Worm (Caenorhabditis elegans): Measurements from ENCODE around the gene F49E8.8.

Gene F49E8.8

DNA sequence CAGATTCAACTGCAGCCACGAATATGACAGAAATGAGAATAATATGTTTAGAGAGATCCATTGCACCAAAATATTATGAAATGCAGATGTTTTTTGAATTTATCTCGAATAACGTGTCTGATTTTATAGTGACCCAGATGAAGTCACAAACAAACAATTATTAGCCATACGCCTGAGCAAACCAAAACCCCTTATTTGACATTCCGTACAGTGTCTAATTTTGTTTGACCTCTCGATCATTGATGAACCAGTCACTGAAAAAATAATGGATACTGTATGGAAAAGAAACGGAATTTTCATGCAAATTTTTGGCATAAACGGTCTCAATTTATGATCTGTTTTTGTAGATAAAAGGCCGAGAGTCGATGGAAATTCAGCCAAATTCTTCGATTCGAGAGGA is 40.3 kb upstream of the F49E8.8 start, which contains the start of the genes R05G6.9 and R05G6.3:
Gene R05G6.9 (minus strand): TSS at position 101 of the 400 bp plus-strand sequence.
Gene R05G6.3 (plus strand): TSS at position 386 of the 400 bp plus-strand sequence.
- TF ChIP-seq aly-1 (tag; optimal IDR thresholded peaks at IDR 0.05) (no peak), ceh-13 (GFP tag; optimal IDR thresholded peaks at IDR 0.05) (no peak), B0310.2 (tag; optimal IDR thresholded peaks at IDR 0.05) (no peak), hmg-4 (GFP tag; optimal IDR thresholded peaks at IDR 0.05) (no peak), hnd-1 (tag; optimal IDR thresholded peaks at IDR 0.05) (no peak), pes-1 (GFP tag; IDR thresholded peaks at IDR 0.05) (no peak), sea-1 (GFP tag; conservative IDR thresholded peaks at IDR 0.05) (no peak), F13C5.2 (tag; optimal IDR thresholded peaks at IDR 0.05) (no peak), tbx-37 (GFP tag; conservative IDR thresholded peaks at IDR 0.05) (no peak), tbx-11 (GFP tag; IDR thresholded peaks at IDR 0.05) (no peak), ama-1 (optimal IDR thresholded peaks at IDR 0.05) (no peak), hmbx-1 (tag; optimal IDR thresholded peaks at IDR 0.05) (no peak), scrt-1 (GFP tag; IDR thresholded peaks at IDR 0.05) (no peak), flt-1 (GFP tag; IDR thresholded peaks at IDR 0.05) (no peak), ceh-36 (tag; optimal IDR thresholded peaks at IDR 0.05) (no peak), ets-7 (tag; optimal IDR thresholded peaks at IDR 0.05) (no peak)

DNA sequence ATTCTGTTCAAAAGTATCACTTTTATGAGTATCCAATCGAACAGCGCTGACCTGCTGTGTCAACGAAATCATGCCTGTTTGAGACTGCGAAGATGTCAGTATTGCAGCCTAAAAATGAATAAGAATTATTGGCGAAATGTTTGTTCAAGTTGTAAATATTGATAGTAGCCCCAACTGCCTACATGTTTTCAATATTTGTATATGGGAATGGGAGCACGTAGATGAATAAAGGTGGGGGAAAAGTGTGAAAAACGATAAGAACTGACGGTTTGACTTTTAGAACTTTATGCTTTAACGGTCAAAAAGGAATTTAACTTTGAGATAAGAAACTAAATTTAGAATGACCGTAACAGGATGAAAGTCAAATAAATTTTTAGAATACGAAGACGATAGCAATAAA is 36.2 kb upstream of the F49E8.8 start:
- TF ChIP-seq scrt-1 (GFP tag; IDR thresholded peaks at IDR 0.05), result no peak
- TF ChIP-seq hnd-1 (tag; optimal IDR thresholded peaks at IDR 0.05), result no peak

DNA sequence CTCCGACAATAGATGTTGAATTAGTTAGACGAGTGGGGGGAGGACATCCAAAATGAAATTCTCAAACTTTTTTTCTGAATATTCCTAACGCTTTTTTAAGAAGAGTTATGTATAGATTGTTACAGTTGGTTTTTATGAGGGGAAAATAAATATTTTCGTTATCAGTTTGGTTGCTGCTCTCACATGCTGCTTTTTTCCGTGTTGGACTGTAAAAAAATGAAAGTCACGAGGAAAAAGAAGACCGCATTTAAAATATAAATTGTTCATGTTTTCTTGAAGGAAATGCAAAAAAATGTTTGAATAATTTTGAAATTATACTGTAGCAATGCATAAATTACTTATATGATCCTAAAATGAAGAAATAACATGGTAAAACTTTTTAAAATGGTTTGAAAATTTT is 35.6 kb upstream of the F49E8.8 start:
- TF ChIP-seq ama-1 (optimal IDR thresholded peaks at IDR 0.05), result no peak
- TF ChIP-seq hmg-4 (GFP tag; optimal IDR thresholded peaks at IDR 0.05), result no peak
- no peak for TF ChIP-seq ceh-13 (GFP tag; optimal IDR thresholded peaks at IDR 0.05)
- no peak for TF ChIP-seq sea-1 (GFP tag; conservative IDR thresholded peaks at IDR 0.05)
- TF ChIP-seq F13C5.2 (tag; optimal IDR thresholded peaks at IDR 0.05), result no peak
- no peak for TF ChIP-seq aly-1 (tag; optimal IDR thresholded peaks at IDR 0.05)
- TF ChIP-seq B0310.2 (tag; optimal IDR thresholded peaks at IDR 0.05), result no peak
- TF ChIP-seq tbx-11 (GFP tag; IDR thresholded peaks at IDR 0.05), result no peak
- TF ChIP-seq hmbx-1 (tag; optimal IDR thresholded peaks at IDR 0.05), result no peak
- TF ChIP-seq ceh-36 (tag; optimal IDR thresholded peaks at IDR 0.05), result no peak
- no peak for TF ChIP-seq pes-1 (GFP tag; IDR thresholded peaks at IDR 0.05)

DNA sequence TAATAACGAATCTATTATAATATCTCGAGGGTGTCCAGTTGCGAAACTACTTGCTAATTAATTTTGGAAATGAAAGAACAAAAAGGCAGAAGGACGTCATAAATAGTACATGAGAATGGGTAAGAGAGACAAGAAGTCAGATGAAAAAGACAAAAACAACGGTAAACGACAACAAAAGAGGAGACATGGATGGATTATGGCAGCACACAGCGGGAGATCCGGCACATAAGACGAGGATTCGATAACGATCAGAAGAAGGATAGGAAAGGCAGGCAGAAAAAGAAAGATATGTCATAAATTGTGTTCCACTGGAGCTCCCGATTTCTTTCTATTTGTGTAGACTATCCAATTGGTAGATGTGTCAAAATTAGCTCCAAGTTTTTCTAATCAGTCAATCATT is 34.8 kb upstream of the F49E8.8 start:
- TF ChIP-seq tbx-37 (GFP tag; conservative IDR thresholded peaks at IDR 0.05) (no peak), aly-1 (tag; optimal IDR thresholded peaks at IDR 0.05) (no peak), sea-1 (GFP tag; conservative IDR thresholded peaks at IDR 0.05) (no peak)

DNA sequence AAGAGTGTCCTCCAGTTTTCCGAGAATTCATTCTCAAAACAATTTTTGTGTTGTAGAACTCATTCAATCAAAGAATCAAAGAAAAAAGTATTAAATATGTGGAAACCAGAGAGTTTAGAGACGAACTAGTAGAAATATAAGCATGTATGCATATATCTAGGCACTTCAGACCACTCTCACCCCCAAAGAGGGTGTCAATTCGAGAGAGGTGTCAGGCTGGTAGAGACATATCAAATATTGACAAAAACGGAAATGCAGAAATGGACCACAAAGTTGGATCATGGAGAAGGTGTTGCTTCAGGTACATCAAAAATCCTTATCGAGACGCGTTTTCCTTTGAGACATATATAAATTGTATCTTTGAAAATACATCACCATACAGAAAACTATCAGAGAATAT is 32.7 kb upstream of the F49E8.8 start:
- TF ChIP-seq scrt-1 (GFP tag; IDR thresholded peaks at IDR 0.05) (no peak), tra-4 (tag; optimal IDR thresholded peaks at IDR 0.05) (no peak), hmbx-1 (tag; optimal IDR thresholded peaks at IDR 0.05) (no peak), ceh-36 (tag; optimal IDR thresholded peaks at IDR 0.05) (no peak), tbx-37 (GFP tag; conservative IDR thresholded peaks at IDR 0.05) (no peak), hmg-4 (GFP tag; optimal IDR thresholded peaks at IDR 0.05) (no peak), flt-1 (GFP tag; IDR thresholded peaks at IDR 0.05) (no peak), B0310.2 (tag; optimal IDR thresholded peaks at IDR 0.05) (no peak), F13C5.2 (tag; optimal IDR thresholded peaks at IDR 0.05) (no peak), hnd-1 (tag; optimal IDR thresholded peaks at IDR 0.05) (no peak), ama-1 (optimal IDR thresholded peaks at IDR 0.05) (no peak), tbx-11 (GFP tag; IDR thresholded peaks at IDR 0.05) (no peak), pes-1 (GFP tag; IDR thresholded peaks at IDR 0.05) (no peak)

DNA sequence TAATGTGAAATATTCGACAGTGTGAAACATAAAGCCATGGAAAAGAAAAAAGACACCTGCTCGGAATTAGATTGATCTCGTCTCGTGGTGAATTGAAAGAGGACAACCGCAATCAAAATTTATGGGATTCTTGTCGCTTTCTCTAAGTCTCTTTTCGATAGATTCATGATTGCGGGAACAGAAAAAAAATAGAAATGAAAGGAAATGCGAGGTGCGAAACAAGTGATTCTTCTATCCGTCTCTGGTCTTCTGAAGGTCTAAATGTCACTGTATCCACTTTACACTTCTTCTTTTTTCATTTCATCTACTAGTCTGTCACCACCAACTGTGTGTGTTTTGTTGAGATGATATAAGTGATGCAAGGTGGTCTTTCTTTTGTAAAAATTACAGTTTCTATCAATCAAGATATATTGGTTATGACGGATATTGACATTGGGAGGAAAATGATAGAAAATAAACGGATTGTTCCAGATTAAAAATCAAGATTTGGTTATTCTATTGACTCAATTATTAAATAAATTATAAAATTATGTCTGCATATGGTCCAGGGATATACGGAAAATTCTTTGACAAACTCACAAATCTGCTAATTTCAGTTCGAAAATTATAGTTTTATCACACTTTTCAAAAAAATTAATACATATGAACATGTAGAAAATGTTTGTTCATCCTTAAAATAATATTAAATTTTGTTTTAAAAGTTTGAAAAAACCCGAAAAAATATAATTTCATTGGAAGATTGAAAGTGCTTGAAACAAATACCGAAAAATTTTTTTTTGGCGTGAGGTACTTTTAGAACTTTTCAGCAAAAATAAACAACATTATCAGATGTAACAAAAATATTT is 26.0 kb upstream of the F49E8.8 start:
- TF ChIP-seq hmg-4 (GFP tag; optimal IDR thresholded peaks at IDR 0.05), result no peak
- no peak for TF ChIP-seq tbx-37 (GFP tag; conservative IDR thresholded peaks at IDR 0.05)
- TF ChIP-seq tbx-11 (GFP tag; IDR thresholded peaks at IDR 0.05), result no peak
- TF ChIP-seq ama-1 (optimal IDR thresholded peaks at IDR 0.05), result no peak
- no peak for TF ChIP-seq pes-1 (GFP tag; IDR thresholded peaks at IDR 0.05)

DNA sequence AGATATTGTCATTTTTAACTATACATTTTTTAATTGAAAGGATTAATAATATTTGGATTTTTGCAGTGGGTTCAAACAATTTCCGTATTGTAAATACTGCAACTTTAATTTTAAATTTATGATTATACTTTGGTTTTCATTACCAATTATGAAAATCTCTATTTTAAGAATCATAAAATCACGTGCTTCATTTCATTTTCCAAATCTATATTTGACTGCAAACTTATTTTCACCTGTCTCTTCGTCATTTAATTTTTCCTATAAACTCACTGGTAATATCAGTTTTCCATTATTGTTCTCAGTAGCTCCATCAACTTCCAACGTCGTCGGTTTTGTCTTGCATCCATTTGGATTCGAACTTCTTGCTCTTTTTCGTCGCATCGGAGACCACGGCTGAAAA is 24.1 kb upstream of the F49E8.8 start, which contains the start of gene R05G6.1:
Gene R05G6.1 (plus strand): TSS at position 301 of the 400 bp plus-strand sequence.
- TF ChIP-seq tbx-37 (GFP tag; conservative IDR thresholded peaks at IDR 0.05) (no peak), scrt-1 (GFP tag; IDR thresholded peaks at IDR 0.05) (no peak), tra-4 (tag; optimal IDR thresholded peaks at IDR 0.05) (no peak), flt-1 (GFP tag; IDR thresholded peaks at IDR 0.05) (no peak), hmg-4 (GFP tag; optimal IDR thresholded peaks at IDR 0.05) (no peak), ets-7 (tag; optimal IDR thresholded peaks at IDR 0.05) (no peak), B0310.2 (tag; optimal IDR thresholded peaks at IDR 0.05) (no peak), sea-1 (GFP tag; conservative IDR thresholded peaks at IDR 0.05) (no peak), hnd-1 (tag; optimal IDR thresholded peaks at IDR 0.05) (no peak), ceh-36 (tag; optimal IDR thresholded peaks at IDR 0.05) (no peak), aly-1 (tag; optimal IDR thresholded peaks at IDR 0.05) (no peak), ceh-13 (GFP tag; optimal IDR thresholded peaks at IDR 0.05) (no peak), tbx-11 (GFP tag; IDR thresholded peaks at IDR 0.05) (no peak), pes-1 (GFP tag; IDR thresholded peaks at IDR 0.05) (no peak), ama-1 (optimal IDR thresholded peaks at IDR 0.05) (no peak), F13C5.2 (tag; optimal IDR thresholded peaks at IDR 0.05) (no peak)

DNA sequence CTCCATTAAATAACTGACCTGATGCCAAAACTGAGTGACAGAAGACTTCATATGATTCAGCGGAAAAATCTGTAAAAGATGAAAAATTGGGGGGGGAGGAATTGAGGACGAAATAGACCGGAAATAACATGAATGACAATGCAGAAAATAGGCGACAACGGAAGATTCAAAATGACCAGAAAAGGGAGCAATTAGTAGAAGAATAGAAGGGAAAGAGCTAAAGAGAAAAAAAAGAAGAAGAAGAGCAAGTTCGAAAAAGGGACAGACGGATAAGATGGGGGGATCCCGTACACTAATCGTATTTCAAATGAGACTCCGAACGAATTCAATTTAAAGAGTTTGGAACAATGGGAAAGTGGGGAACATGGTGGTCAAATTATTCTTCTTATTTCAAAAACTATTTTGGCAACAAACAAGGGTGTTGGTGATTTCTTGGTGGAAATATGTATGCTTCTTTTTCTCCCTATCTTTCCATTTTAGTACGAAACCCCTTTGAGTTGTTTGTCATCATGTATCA is 13.9 kb upstream of the F49E8.8 start, which contains the start of gene R05G6.10:
Gene R05G6.10 (minus strand): TSS at position 51 of the 517 bp plus-strand sequence.
- TF ChIP-seq ceh-13 (GFP tag; optimal IDR thresholded peaks at IDR 0.05), result no peak
- TF ChIP-seq hmg-4 (GFP tag; optimal IDR thresholded peaks at IDR 0.05), result no peak
- TF ChIP-seq tbx-37 (GFP tag; conservative IDR thresholded peaks at IDR 0.05), result no peak
- no peak for TF ChIP-seq aly-1 (tag; optimal IDR thresholded peaks at IDR 0.05)
- no peak for TF ChIP-seq F13C5.2 (tag; optimal IDR thresholded peaks at IDR 0.05)
- no peak for TF ChIP-seq tra-4 (tag; optimal IDR thresholded peaks at IDR 0.05)
- no peak for TF ChIP-seq hnd-1 (tag; optimal IDR thresholded peaks at IDR 0.05)
- no peak for TF ChIP-seq sea-1 (GFP tag; conservative IDR thresholded peaks at IDR 0.05)
- no peak for TF ChIP-seq flt-1 (GFP tag; IDR thresholded peaks at IDR 0.05)
- no peak for TF ChIP-seq ets-7 (tag; optimal IDR thresholded peaks at IDR 0.05)
- no peak for TF ChIP-seq scrt-1 (GFP tag; IDR thresholded peaks at IDR 0.05)
- TF ChIP-seq ceh-36 (tag; optimal IDR thresholded peaks at IDR 0.05), result no peak
- no peak for TF ChIP-seq ama-1 (optimal IDR thresholded peaks at IDR 0.05)
- no peak for TF ChIP-seq B0310.2 (tag; optimal IDR thresholded peaks at IDR 0.05)
- no peak for TF ChIP-seq tbx-11 (GFP tag; IDR thresholded peaks at IDR 0.05)
- TF ChIP-seq hmbx-1 (tag; optimal IDR thresholded peaks at IDR 0.05), result no peak
- no peak for TF ChIP-seq pes-1 (GFP tag; IDR thresholded peaks at IDR 0.05)

Measured in whole organism, early embryonic.